Fruit fly (Drosophila melanogaster) whole organism, embryonic: ENCODE data around the gene CG32075.

Source experiments
- Asciz ChIP-seq: fragments of 200-800 bp; sonication (Bioruptor generic); optimal IDR thresholded peaks from 2 replicates; lab custom pipeline; 2017; ENCODE audit warnings: missing biosample characterization, mild to moderate bottlenecking, missing genetic modification characterization, missing genetic modification reagents
- Atf3 ChIP-seq: fragments of 200-800 bp; sonication (Bioruptor generic); optimal IDR thresholded peaks from 3 replicates; lab custom pipeline; 2016; ENCODE audit warnings: missing biosample characterization, missing genetic modification characterization
- Bdp1 ChIP-seq: fragments of 200-800 bp; sonication (Bioruptor generic); optimal IDR thresholded peaks from 3 replicates; lab custom pipeline; 2016; ENCODE audit warnings: missing biosample characterization, missing genetic modification characterization
- BtbVII ChIP-seq: fragments of 200-800 bp; sonication (Bioruptor generic); optimal IDR thresholded peaks from 3 replicates; lab custom pipeline; 2017; ENCODE audit warnings: missing biosample characterization, mild to moderate bottlenecking, missing genetic modification characterization
- CG10431 ChIP-seq: fragments of 200-800 bp; sonication (Bioruptor generic); optimal IDR thresholded peaks from 3 replicates; lab custom pipeline; 2018; ENCODE audit warnings: missing biosample characterization, mild to moderate bottlenecking, missing genetic modification characterization
- CG10565 ChIP-seq: fragments of 200-800 bp; sonication (Bioruptor generic); optimal IDR thresholded peaks from 3 replicates; lab custom pipeline; 2016; ENCODE audit warnings: missing biosample characterization, mild to moderate bottlenecking, missing genetic modification characterization
- CG10959 ChIP-seq: fragments of 200-800 bp; sonication (Bioruptor generic); IDR thresholded peaks from 2 replicates; pipeline ENCODE4 v1.3.6; 2022; ENCODE audit warnings: missing biosample characterization, missing genetic modification characterization
- CG15269 ChIP-seq: fragments of 200-800 bp; sonication (Bioruptor generic); optimal IDR thresholded peaks from 2 replicates; lab custom pipeline; 2018; ENCODE audit warnings: missing biosample characterization, mild to moderate bottlenecking, missing genetic modification characterization, moderate library complexity
- CG18476 ChIP-seq: fragments of 200-800 bp; sonication (Bioruptor generic); optimal IDR thresholded peaks from 2 replicates; lab custom pipeline; 2016; ENCODE audit warnings: missing biosample characterization, mild to moderate bottlenecking, missing genetic modification characterization
- CG18764 ChIP-seq: fragments of 200-800 bp; sonication (Bioruptor generic); optimal IDR thresholded peaks from 3 replicates; lab custom pipeline; 2016; ENCODE audit warnings: missing biosample characterization, missing genetic modification characterization
- CG32532 ChIP-seq: fragments of 200-800 bp; sonication (Bioruptor generic); IDR thresholded peaks from 2 replicates; pipeline ENCODE4 v1.3.6; 2022; ENCODE audit warnings: missing biosample characterization, missing genetic modification characterization
- CG3726 ChIP-seq: fragments of 200-800 bp; sonication (Bioruptor generic); IDR thresholded peaks from 3 replicates; pipeline ENCODE4, ENCODE4 v1.3.6; 2022; ENCODE audit warnings: missing biosample characterization, missing genetic modification characterization
- CG3847 ChIP-seq: fragments of 200-800 bp; sonication (Bioruptor generic); IDR thresholded peaks from 2 replicates; pipeline ENCODE4 v1.3.6; 2022; ENCODE audit warnings: missing biosample characterization, missing genetic modification characterization
- CG4617 ChIP-seq: fragments of 200-800 bp; sonication (Bioruptor generic); optimal IDR thresholded peaks from 3 replicates; lab custom pipeline; 2016; ENCODE audit warnings: missing biosample characterization, missing genetic modification characterization, borderline replicate concordance
- CG6254 ChIP-seq: fragments of 200-800 bp; sonication (Bioruptor generic); optimal IDR thresholded peaks from 3 replicates; lab custom pipeline; 2017; ENCODE audit warnings: mild to moderate bottlenecking, missing biosample characterization, missing genetic modification reagents, missing genetic modification characterization
- CG8281 ChIP-seq: fragments of 200-800 bp; sonication (Bioruptor generic); optimal IDR thresholded peaks from 2 replicates; lab custom pipeline; 2018; ENCODE audit warnings: missing biosample characterization, mild to moderate bottlenecking, missing genetic modification characterization, moderate library complexity
- CG9437 ChIP-seq: fragments of 200-800 bp; sonication (Bioruptor generic); optimal IDR thresholded peaks from 2 replicates; lab custom pipeline; 2018; ENCODE audit warnings: missing biosample characterization, mild to moderate bottlenecking, missing genetic modification characterization
- CHES-1-like ChIP-seq: fragments of 200-800 bp; sonication (Bioruptor generic); optimal IDR thresholded peaks from 2 replicates; lab custom pipeline; 2016; ENCODE audit warnings: missing biosample characterization, missing genetic modification characterization
- Dp ChIP-seq: fragments of 200-800 bp; sonication (Bioruptor generic); optimal IDR thresholded peaks from 2 replicates; lab custom pipeline; 2018; ENCODE audit warnings: missing biosample characterization, mild to moderate bottlenecking, missing genetic modification characterization, moderate library complexity
- Drgx ChIP-seq: fragments of 200-800 bp; sonication (Bioruptor generic); IDR thresholded peaks from 2 replicates; pipeline ENCODE4 v1.3.6; 2022; ENCODE audit warnings: missing biosample characterization, missing genetic modification characterization
- Fer1 ChIP-seq: fragments of 200-800 bp; sonication (Bioruptor generic); optimal IDR thresholded peaks from 2 replicates; lab custom pipeline; 2017; ENCODE audit warnings: missing biosample characterization, mild to moderate bottlenecking, missing genetic modification characterization
- Fer3 ChIP-seq: fragments of 200-800 bp; sonication (Bioruptor generic); optimal IDR thresholded peaks from 2 replicates; lab custom pipeline; 2018; ENCODE audit warnings: missing biosample characterization, mild to moderate bottlenecking, missing genetic modification characterization, moderate library complexity
- HLH4C ChIP-seq: fragments of 200-800 bp; sonication (Bioruptor generic); IDR thresholded peaks from 3 replicates; pipeline ENCODE4 v1.3.6; 2022; ENCODE audit warnings: missing biosample characterization, missing genetic modification characterization; ENCODE audit not compliant: partially characterized antibody
- HLHmδ ChIP-seq: fragments of 200-800 bp; sonication (Bioruptor generic); optimal IDR thresholded peaks from 2 replicates; lab custom pipeline; 2018; ENCODE audit warnings: missing biosample characterization, mild to moderate bottlenecking, missing genetic modification characterization, moderate library complexity
- MESR4 ChIP-seq: fragments of 200-800 bp; sonication (Bioruptor generic); optimal IDR thresholded peaks from 2 replicates; lab custom pipeline; 2018; ENCODE audit warnings: missing biosample characterization, mild to moderate bottlenecking, missing genetic modification characterization, moderate library complexity
- NC2β ChIP-seq: fragments of 200-800 bp; sonication (Bioruptor generic); optimal IDR thresholded peaks from 2 replicates; lab custom pipeline; 2016; ENCODE audit warnings: missing biosample characterization, missing genetic modification characterization
- Nf-YC ChIP-seq: fragments of 200-800 bp; optimal IDR thresholded peaks from 3 replicates; lab custom pipeline; 2019; ENCODE audit warnings: missing biosample characterization, mild to moderate bottlenecking, missing genetic modification characterization, moderate library complexity
- Sin3A ChIP-seq: fragments of >200 bp; optimal IDR thresholded peaks from 2 replicates; lab custom pipeline; 2018
- Sox102F ChIP-seq: fragments of 200-800 bp; sonication (Bioruptor generic); optimal IDR thresholded peaks from 2 replicates; lab custom pipeline; 2018; ENCODE audit warnings: missing biosample characterization, mild to moderate bottlenecking, missing genetic modification characterization, moderate library complexity
- Spps ChIP-seq: fragments of 200-800 bp; sonication (Bioruptor generic); optimal IDR thresholded peaks from 2 replicates; lab custom pipeline; 2018; ENCODE audit warnings: missing biosample characterization, mild to moderate bottlenecking, missing genetic modification characterization
- Tbp ChIP-seq: fragments of >200 bp; optimal IDR thresholded peaks from 2 replicates; lab custom pipeline; 2018; ENCODE audit warnings: missing biosample characterization, missing genetic modification characterization
- Vsx1 ChIP-seq: fragments of 200-800 bp; sonication (Bioruptor generic); optimal IDR thresholded peaks from 2 replicates; lab custom pipeline; 2017; ENCODE audit warnings: missing biosample characterization, mild to moderate bottlenecking, missing genetic modification characterization, missing genetic modification reagents
- ac ChIP-seq: fragments of 200-800 bp; sonication (Bioruptor generic); optimal IDR thresholded peaks from 3 replicates; lab custom pipeline; 2017; ENCODE audit warnings: missing biosample characterization, mild to moderate bottlenecking, missing genetic modification characterization
- amos ChIP-seq: fragments of 200-800 bp; sonication (Bioruptor generic); IDR thresholded peaks from 2 replicates; pipeline ENCODE4 v1.3.6; 2022; ENCODE audit warnings: missing biosample characterization, missing genetic modification characterization; ENCODE audit not compliant: partially characterized antibody
- ara ChIP-seq: fragments of 200-800 bp; sonication (Bioruptor generic); IDR thresholded peaks from 2 replicates; pipeline ENCODE4 v1.3.6; 2022; ENCODE audit warnings: missing biosample characterization, missing genetic modification characterization
- bbx ChIP-seq: fragments of 200-800 bp; sonication (Bioruptor generic); IDR thresholded peaks from 2 replicates; pipeline ENCODE4 v1.3.6; 2022; ENCODE audit warnings: missing biosample characterization, missing genetic modification characterization; ENCODE audit not compliant: partially characterized antibody
- bsh ChIP-seq, 2 experiments: fragments of 200-800 bp; sonication (Bioruptor generic); optimal IDR thresholded peaks; 2 replicates each; lab custom pipeline; 2017 to 2018; ENCODE audit warnings: mild to moderate bottlenecking in 2 of 2, missing biosample characterization in 2 of 2, missing genetic modification characterization in 2 of 2, moderate library complexity in 1 of 2
- en ChIP-seq: fragments of 200-800 bp; sonication (Bioruptor generic); optimal IDR thresholded peaks from 2 replicates; lab custom pipeline; 2016; ENCODE audit warnings: missing biosample characterization, missing genetic modification characterization
- eve ChIP-seq, 2 experiments: fragments of >200 bp; optimal IDR thresholded peaks; 2 replicates each; lab custom pipeline; 2017; ENCODE audit warnings: missing biosample characterization in 2 of 2, missing genetic modification characterization in 2 of 2
- ftz-f1 ChIP-seq: fragments of 200-800 bp; sonication (Bioruptor generic); optimal IDR thresholded peaks from 2 replicates; lab custom pipeline; 2016; ENCODE audit warnings: missing biosample characterization, missing genetic modification characterization
- nau ChIP-seq: fragments of 200-800 bp; sonication (Bioruptor generic); optimal IDR thresholded peaks from 3 replicates; lab custom pipeline; 2017; ENCODE audit warnings: missing biosample characterization, mild to moderate bottlenecking, missing genetic modification characterization, missing genetic modification reagents
- pnt ChIP-seq: fragments of 200-800 bp; sonication (Bioruptor generic); optimal IDR thresholded peaks from 3 replicates; lab custom pipeline; 2016; ENCODE audit warnings: missing biosample characterization, missing genetic modification characterization
- pzg ChIP-seq: fragments of 200-800 bp; sonication (Bioruptor generic); optimal IDR thresholded peaks from 3 replicates; lab custom pipeline; 2018; ENCODE audit warnings: missing biosample characterization, mild to moderate bottlenecking, missing genetic modification characterization, moderate library complexity
- schlank ChIP-seq: fragments of 200-800 bp; sonication (Bioruptor generic); optimal IDR thresholded peaks from 2 replicates; lab custom pipeline; 2018; ENCODE audit warnings: missing biosample characterization, mild to moderate bottlenecking, missing genetic modification characterization
- seq ChIP-seq: fragments of 200-800 bp; sonication (Bioruptor generic); IDR thresholded peaks from 2 replicates; pipeline ENCODE4 v1.3.6; 2022; ENCODE audit warnings: missing biosample characterization, missing genetic modification characterization
- sima ChIP-seq: fragments of 200-800 bp; sonication (Bioruptor generic); optimal IDR thresholded peaks from 2 replicates; lab custom pipeline; 2016; ENCODE audit warnings: missing biosample characterization, missing genetic modification characterization
- stc ChIP-seq: fragments of 200-800 bp; sonication (Bioruptor generic); IDR thresholded peaks from 2 replicates; pipeline ENCODE4 v1.3.6; 2022; ENCODE audit warnings: missing biosample characterization, missing genetic modification characterization
- stwl ChIP-seq: fragments of 200-800 bp; sonication (Bioruptor generic); optimal IDR thresholded peaks from 3 replicates; lab custom pipeline; 2018; ENCODE audit warnings: missing biosample characterization, mild to moderate bottlenecking, missing genetic modification characterization, moderate library complexity
- trh ChIP-seq: fragments of 200-800 bp; sonication (Bioruptor generic); optimal IDR thresholded peaks from 2 replicates; lab custom pipeline; 2016; ENCODE audit warnings: missing biosample characterization, missing genetic modification characterization
- vnd ChIP-seq: fragments of 200-800 bp; sonication (Bioruptor generic); IDR thresholded peaks from 3 replicates; pipeline ENCODE4 v1.3.6; 2022; ENCODE audit warnings: missing biosample characterization, missing genetic modification characterization; ENCODE audit not compliant: partially characterized antibody
- z ChIP-seq: fragments of 200-800 bp; sonication (Bioruptor generic); IDR thresholded peaks from 3 replicates; pipeline ENCODE4 v1.3.6; 2022; ENCODE audit warnings: missing biosample characterization, missing genetic modification characterization

The CG32075 gene

dm6 chr3L:11070372-11070854 lies 5.7 kb upstream of the CG32075 start, which contains the start of gene Mocs1 (continued):
- peak; percentile 53 for TF ChIP-seq CG32532 (GFP tag; lab: Robert Waterston, UW)
- TF ChIP-seq HLHmδ (GFP tag; lab: Kevin White, UChicago), result no peak
- TF ChIP-seq trh (GFP tag; lab: Kevin White, UChicago), result no peak
- TF ChIP-seq stc (GFP tag; lab: Robert Waterston, UW), result no peak
- TF ChIP-seq pzg (GFP tag; lab: Kevin White, UChicago), result peak; percentile 41
- no peak for TF ChIP-seq bsh (GFP tag; optimal IDR thresholded peaks at IDR 0.05; lab: Kevin White, UChicago)
- no peak for TF ChIP-seq Vsx1
- TF ChIP-seq nau, result no peak
- no peak for TF ChIP-seq CG10959
- no peak for TF ChIP-seq z
- TF ChIP-seq HLH4C (GFP tag; lab: Robert Waterston, UW), result no peak
- no peak for TF ChIP-seq NC2β (GFP tag; lab: Kevin White, UChicago)
- no peak for TF ChIP-seq sima (GFP tag; lab: Kevin White, UChicago)
- TF ChIP-seq stwl (tag; lab: Kevin White, UChicago), result no peak
- TF ChIP-seq Spps (tag; lab: Kevin White, UChicago), result no peak
- TF ChIP-seq schlank, result no peak
- TF ChIP-seq MESR4, result no peak
- no peak for TF ChIP-seq vnd (GFP tag; lab: Robert Waterston, UW)
- TF ChIP-seq CG6254, result no peak
- peak; percentile 37; the same call in 1 of the 2 replicates for TF ChIP-seq amos
- TF ChIP-seq Fer3 (tag; lab: Kevin White, UChicago), result no peak
- TF ChIP-seq CG10565 (GFP tag; lab: Kevin White, UChicago), result no peak
- peak; percentile 15 for TF ChIP-seq CHES-1-like (GFP tag; lab: Kevin White, UChicago)
- TF ChIP-seq bbx (GFP tag; lab: Robert Waterston, UW), result no peak
- TF ChIP-seq Tbp (GFP tag; lab: Kevin White, UChicago), result no peak
- TF ChIP-seq Drgx (GFP tag; lab: Robert Waterston, UW), result peak; percentile 53
- TF ChIP-seq CG3726 (GFP tag; lab: Robert Waterston, UW), result no peak
- no peak for TF ChIP-seq seq (GFP tag; lab: Robert Waterston, UW)
- no peak for TF ChIP-seq CG18764 (GFP tag; lab: Kevin White, UChicago)
- peak; percentile 38 for TF ChIP-seq Nf-YC (tag; lab: Kevin White, UChicago)
- TF ChIP-seq Bdp1 (GFP tag; lab: Kevin White, UChicago), result no peak
- peak; percentile 1 for TF ChIP-seq CG9437 (GFP tag; lab: Kevin White, UChicago)
- TF ChIP-seq CG10431, result no peak
- no peak for TF ChIP-seq ac (GFP tag; lab: Kevin White, UChicago)
- TF ChIP-seq CG15269, result peak; percentile 6
- no peak for TF ChIP-seq CG4617 (GFP tag; lab: Kevin White, UChicago)
- TF ChIP-seq Asciz (GFP tag; lab: Kevin White, UChicago), result no peak
- no peak for TF ChIP-seq ara (GFP tag; lab: Robert Waterston, UW)
- peak; percentile 25; the same call in 1 of the 2 replicates for TF ChIP-seq CG3847 (GFP tag; lab: Robert Waterston, UW)
- no peak for TF ChIP-seq Sox102F
- no peak for TF ChIP-seq BtbVII
- no peak for TF ChIP-seq pnt (GFP tag; lab: Kevin White, UChicago)
- no peak for TF ChIP-seq eve (GFP tag; optimal IDR thresholded peaks at IDR 0.05; lab: Kevin White, UChicago)
- no peak for TF ChIP-seq Atf3 (GFP tag; lab: Kevin White, UChicago)
- TF ChIP-seq CG8281, result no peak
- TF ChIP-seq Dp (GFP tag; lab: Kevin White, UChicago), result no peak
- TF ChIP-seq en (GFP tag; lab: Kevin White, UChicago), result no peak
- TF ChIP-seq Sin3A (lab: Kevin White, UChicago), result no peak
- TF ChIP-seq Fer1 (GFP tag; lab: Kevin White, UChicago), result peak; percentile 41
- peak; percentile 40 for TF ChIP-seq ftz-f1 (GFP tag; lab: Kevin White, UChicago)
- TF ChIP-seq CG18476 (GFP tag; lab: Kevin White, UChicago), result no peak
